Fruit fly (Drosophila melanogaster) Kc167 (cell line): ENCODE measurements around the gene Nup358.

Experiments
- Myc ChIP-seq: fragments of >200 bp; optimal IDR thresholded peaks from 2 replicates; lab custom pipeline; 2017; ENCODE audit warnings: missing external identifiers
- Sin3A ChIP-seq: fragments of >200 bp; optimal IDR thresholded peaks from 2 replicates; lab custom pipeline; 2018; ENCODE audit warnings: missing external identifiers
- h ChIP-seq: fragments of >200 bp; optimal IDR thresholded peaks from 3 replicates; lab custom pipeline; 2018; ENCODE audit warnings: missing external identifiers
- insv ChIP-seq: fragments of >200 bp; optimal IDR thresholded peaks from 3 replicates; lab custom pipeline; 2018; ENCODE audit warnings: missing external identifiers
- psq ChIP-seq: fragments of >200 bp; optimal IDR thresholded peaks from 2 replicates; lab custom pipeline; 2017; ENCODE audit warnings: missing external identifiers
- ttk ChIP-seq: sonication (Bioruptor generic); optimal IDR thresholded peaks from 2 replicates; lab custom pipeline; 2017; ENCODE audit warnings: missing external identifiers

Nup358 gene

DNA sequence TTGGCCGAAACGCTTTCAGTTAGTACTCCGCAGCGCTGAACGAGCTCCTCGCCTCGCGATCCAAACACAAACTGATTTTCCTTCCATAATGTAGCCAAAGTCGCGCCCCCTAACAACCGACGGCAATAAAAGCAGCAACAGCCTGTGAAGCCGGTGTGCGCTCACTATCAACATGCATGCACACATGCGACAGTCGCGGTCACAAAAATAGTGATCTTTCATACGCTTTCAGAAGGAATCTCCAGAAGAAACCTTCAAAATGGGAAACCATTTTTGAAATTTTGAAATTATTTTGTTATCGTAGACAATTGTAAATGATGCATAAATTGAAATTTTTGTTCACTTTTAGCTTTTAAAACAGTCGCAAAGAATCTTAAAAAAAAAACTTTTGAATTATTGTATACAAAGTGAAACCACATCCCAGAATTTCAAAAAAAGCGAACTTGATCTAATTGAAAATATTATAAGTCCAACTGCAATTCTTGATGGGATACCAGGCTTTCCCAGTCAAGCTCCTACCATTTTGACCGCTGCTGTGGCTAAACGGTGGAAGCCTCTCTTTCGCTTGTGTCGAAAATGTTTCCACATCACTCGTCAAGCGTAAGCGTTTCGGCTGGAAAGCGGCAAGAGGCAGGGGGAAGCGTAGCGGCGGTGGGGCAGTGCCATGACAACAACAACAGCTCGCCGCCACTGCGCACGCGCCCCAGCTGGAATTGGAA lies 16.7 kb upstream of the Nup358 start, which contains the start of gene Cad96Cb:
Cad96Cb (minus strand) TSS at position 51 of the 719 bp plus-strand sequence.
- TF ChIP-seq Myc (lab: Kevin White, UChicago), result no peak
- TF ChIP-seq ttk, result no peak
- TF ChIP-seq Sin3A (lab: Kevin White, UChicago), result no peak

DNA sequence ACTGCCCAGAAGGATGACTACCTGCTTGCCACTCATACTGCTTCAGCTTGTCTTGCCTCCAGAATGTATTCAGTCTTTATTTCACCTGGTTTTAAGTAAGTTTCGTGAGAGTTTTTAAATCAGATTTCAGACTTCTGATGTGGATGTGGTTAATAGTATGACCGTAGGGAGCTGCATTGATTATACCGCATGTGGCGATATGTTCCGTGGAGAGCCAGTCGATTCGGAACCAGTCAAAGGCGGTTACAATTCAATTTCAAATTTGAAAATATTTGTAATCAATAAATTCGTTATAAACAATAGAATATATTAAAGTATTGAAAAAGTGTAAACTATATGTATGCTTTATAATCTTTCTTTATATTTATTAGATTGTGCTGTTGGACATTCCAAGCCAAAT lies 13.8 kb upstream of the Nup358 start, which contains the start of gene Sil1:
Sil1 (minus strand) TSS at position 168 of the 400 bp plus-strand sequence.
- TF ChIP-seq ttk, result no peak

DNA sequence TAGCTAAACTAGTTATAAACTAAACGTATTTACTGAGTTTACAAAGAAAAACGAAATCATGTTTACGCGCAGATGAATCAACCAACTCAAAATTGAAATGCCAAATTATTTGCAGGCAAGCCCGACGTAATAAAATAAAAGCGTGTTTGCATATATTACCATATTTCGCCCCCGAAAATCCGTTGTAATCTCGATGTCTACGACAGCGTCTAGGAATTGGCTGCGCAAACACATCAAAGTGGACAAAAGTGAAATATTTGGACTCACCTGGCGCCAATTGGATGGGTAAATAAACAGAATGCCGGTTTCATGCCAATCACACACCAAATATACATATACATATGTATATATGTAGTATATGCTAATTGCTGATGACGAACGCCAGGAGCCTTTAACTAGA lies 13.0 kb upstream of the Nup358 start:
- TF ChIP-seq insv (lab: Kevin White, UChicago), result no peak
- TF ChIP-seq ttk, result no peak
- no peak for TF ChIP-seq h
- TF ChIP-seq Myc (lab: Kevin White, UChicago), result no peak
- TF ChIP-seq Sin3A (lab: Kevin White, UChicago), result no peak
- no peak for TF ChIP-seq psq

dm6 chr3R:25237314-25237713 lies 11.8 kb upstream of the Nup358 start, which contains the start of gene Jhbp7:
Jhbp7 (plus strand) TSS chr3R:25237614.
- TF ChIP-seq Sin3A (lab: Kevin White, UChicago) (no peak), h (no peak), insv (lab: Kevin White, UChicago) (no peak), psq (no peak), ttk (no peak), Myc (lab: Kevin White, UChicago) (no peak)

DNA sequence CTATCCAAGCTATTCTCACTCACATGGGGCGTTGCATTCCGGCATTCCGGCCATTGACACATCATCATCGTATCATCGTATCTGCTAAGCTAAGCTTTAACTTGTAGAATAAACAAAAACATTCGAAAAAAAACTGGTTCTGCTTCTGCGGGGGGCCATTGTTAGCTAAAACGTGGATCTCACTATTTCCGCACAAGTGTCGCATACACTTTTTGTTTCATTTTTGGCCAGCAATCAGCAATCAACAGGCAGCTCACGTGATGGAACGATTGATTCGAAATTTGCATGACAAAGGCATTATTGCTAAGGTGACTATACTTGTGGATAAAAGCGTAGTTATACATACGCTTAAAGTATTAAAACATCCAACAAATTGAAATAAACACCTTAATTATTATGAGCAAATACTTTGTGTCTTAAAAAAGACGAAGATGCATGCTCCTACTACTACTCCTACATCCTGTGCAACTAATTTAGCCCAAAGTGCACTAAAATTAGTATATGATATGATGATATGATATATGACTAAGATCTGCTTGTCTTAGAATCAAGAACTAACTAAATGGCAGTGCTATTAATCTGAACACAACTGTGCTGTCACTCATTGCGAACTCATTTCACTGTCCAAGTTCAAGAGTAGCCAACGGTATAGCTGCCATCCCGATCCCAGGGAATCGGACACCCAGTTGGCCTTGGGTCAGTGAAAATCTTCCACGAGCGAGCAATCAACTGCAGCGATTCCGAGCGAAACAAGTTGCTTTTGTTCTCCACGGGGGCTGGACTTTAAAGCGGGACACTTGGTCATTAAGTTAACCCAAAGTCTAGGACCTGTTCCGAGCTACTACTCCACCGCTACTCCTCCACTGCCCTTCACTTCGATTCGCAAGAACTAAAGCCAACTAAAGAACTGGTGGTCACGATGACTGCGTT lies 10.1 kb upstream of the Nup358 start:
- TF ChIP-seq h (no peak), Myc (lab: Kevin White, UChicago) (no peak), Sin3A (lab: Kevin White, UChicago) (no peak), psq (no peak), ttk (no peak), insv (lab: Kevin White, UChicago) (no peak)

DNA sequence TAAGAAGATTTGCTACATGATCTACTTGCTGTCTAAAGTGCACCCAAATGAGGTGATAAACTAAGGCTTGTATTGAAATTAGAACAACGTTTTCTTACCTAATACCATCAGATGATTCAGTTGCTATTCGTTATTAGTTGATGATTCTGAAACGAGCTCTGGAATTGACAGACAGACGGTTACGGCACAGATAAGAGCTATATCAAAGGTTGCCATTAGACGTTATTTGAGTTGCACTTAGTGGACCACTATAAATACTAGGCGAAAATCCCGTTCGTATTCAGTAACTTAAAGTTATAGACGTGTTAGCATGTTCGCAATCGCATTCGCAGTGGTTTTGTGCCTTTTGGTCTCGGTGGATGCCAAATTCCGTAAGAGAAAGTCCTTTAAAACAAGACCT lies 9.3 kb upstream of the Nup358 start, which contains the start of gene to:
to (plus strand) TSS at position 301 of the 400 bp plus-strand sequence.
- TF ChIP-seq Myc (lab: Kevin White, UChicago) (no peak), h (no peak), ttk (no peak), Sin3A (lab: Kevin White, UChicago) (no peak), psq (no peak), insv (lab: Kevin White, UChicago) (no peak)

DNA sequence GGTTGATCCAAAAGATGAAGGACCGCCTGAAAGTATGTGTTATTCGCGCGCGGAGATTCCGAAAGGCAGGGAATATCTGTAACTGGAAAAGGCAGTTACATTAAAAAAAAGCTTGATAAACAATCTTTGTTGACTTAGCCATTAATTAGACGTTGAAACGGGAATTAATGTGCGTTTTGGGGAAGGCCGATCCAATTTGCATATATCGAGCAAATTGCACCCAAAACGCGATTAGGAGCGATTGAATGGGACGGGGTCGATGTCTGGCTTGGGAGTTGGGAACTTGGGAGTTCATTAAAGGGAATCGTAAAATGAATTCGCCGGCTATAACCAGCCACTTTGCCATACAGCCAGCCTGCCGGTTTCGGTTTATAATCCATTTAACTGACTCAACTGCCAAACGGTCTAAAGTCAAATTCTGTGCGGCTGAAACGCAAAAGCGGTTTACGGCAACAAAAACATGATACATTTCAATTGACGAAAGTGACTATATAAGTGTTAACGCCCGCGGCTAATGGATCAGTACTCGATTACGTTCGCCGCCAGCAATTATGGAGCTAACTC lies 7.6 kb upstream of the Nup358 start, which contains the start of gene CG11854:
CG11854 (plus strand) TSS at position 514 of the 564 bp plus-strand sequence.
- no peak for TF ChIP-seq insv (lab: Kevin White, UChicago)
- TF ChIP-seq psq, result no peak
- TF ChIP-seq Sin3A (lab: Kevin White, UChicago), result no peak
- no peak for TF ChIP-seq ttk

DNA sequence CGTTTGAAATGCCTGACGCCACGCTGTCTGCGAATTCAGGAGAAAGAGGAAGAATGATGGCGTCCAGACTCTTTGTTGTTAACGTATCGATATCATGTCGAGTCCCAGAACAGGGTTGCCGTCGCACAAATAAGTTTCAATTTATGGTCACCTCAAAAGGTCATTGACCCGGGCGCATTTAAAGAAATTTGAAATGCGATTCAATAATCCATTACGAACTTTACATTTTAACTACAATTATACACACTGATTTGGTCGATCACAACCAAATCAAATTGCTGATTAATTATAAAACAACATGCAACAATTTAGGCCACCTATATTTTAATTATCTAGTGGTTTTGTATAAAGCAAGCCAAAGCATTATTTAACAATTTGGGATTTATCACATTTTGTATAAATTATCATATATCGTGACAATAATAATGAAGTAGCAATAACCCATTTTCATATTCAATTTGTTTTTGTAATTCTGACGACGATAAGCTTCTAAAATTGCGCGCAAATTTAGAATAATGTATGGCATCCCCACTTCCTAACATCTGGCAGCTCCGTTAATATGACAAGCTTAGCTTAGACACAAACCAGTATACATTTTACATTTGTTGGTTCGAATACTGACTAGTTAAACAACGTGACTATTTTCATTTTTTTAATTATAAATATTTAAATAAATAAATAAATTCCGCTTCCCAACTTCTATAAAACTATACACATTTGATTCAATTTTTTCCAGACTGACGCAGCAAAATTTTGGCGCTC lies 3.9 kb upstream of the Nup358 start, which contains the start of gene bam:
bam (minus strand) TSS at position 58 of the 762 bp plus-strand sequence.
- TF ChIP-seq psq, result no peak
- TF ChIP-seq Sin3A (lab: Kevin White, UChicago), result no peak
- no peak for TF ChIP-seq Myc (lab: Kevin White, UChicago)
- no peak for TF ChIP-seq h
- no peak for TF ChIP-seq insv (lab: Kevin White, UChicago)
- no peak for TF ChIP-seq ttk

dm6 chr3R:25247379-25247869 lies 1.7 kb upstream of the Nup358 start, which contains the start of the genes RpS27 and Nup37:
RpS27 (minus strand) TSS chr3R:25247514.
Nup37 (plus strand) TSS chr3R:25247658.
- TF ChIP-seq h (no peak), ttk (no peak), Sin3A (lab: Kevin White, UChicago) (no peak), psq (no peak), Myc (lab: Kevin White, UChicago) (no peak), insv (lab: Kevin White, UChicago) (no peak)

- TF ChIP-seq ttk, result no peak
- no peak for TF ChIP-seq psq
- no peak for TF ChIP-seq insv (lab: Kevin White, UChicago)
- TF ChIP-seq Sin3A (lab: Kevin White, UChicago), result no peak
- no peak for TF ChIP-seq h
- TF ChIP-seq Myc (lab: Kevin White, UChicago), result no peak
These were observed 9.6 kb downstream of the Nup358 start, which contains the start of gene CG11857 for dm6 chr3R:25258628-25259240. CG11857 (plus strand) TSS chr3R:25258898.

DNA sequence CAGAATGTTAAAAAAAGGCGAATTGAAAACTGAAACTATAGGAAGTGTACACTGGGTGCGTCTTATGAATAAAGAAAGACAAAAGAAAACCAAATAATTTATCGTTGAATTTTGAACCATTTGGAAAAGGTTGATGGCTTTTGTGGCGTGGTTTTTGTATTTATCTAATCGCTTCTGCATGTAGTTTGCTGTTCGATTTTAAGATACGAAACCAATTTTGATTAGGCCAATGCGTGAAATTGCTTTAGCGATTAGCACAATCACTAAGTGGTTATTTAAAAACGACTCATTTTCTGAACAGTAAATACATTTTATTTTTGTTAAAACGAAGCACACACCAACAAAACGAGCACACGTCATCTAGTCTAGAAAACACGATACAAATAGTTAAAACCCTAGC lies 11.5 kb downstream of the Nup358 start:
- no peak for TF ChIP-seq h
- TF ChIP-seq insv (lab: Kevin White, UChicago), result no peak
- TF ChIP-seq psq, result no peak
- TF ChIP-seq ttk, result no peak
- no peak for TF ChIP-seq Myc (lab: Kevin White, UChicago)
- no peak for TF ChIP-seq Sin3A (lab: Kevin White, UChicago)
